Worm (Caenorhabditis elegans): Measurements from ENCODE around the gene nhr-214.

The nhr-214 gene

ce11 chrX:12721429-12721828, 19.6 kb upstream of the nhr-214 start:
- TF ChIP-seq nhr-23 (tag; optimal IDR thresholded peaks at IDR 0.05) (no peak), ceh-16 (tag; optimal IDR thresholded peaks at IDR 0.05) (no peak), nhr-129 (tag; optimal IDR thresholded peaks at IDR 0.05) (no peak), sma-9 (GFP tag; optimal IDR thresholded peaks at IDR 0.05) (no peak), sma-9 (tag; optimal IDR thresholded peaks at IDR 0.05) (no peak), alr-1 (tag; optimal IDR thresholded peaks at IDR 0.05) (no peak), lsy-2 (tag; optimal IDR thresholded peaks at IDR 0.05) (no peak), ceh-82 (tag; optimal IDR thresholded peaks at IDR 0.05) (no peak), ztf-1 (GFP tag; conservative IDR thresholded peaks at IDR 0.05) (no peak), nhr-77 (tag; optimal IDR thresholded peaks at IDR 0.05) (no peak), aly-2 (tag; optimal IDR thresholded peaks at IDR 0.05) (no peak), nhr-10 (tag; optimal IDR thresholded peaks at IDR 0.05) (no peak), ZK546.5 (tag; optimal IDR thresholded peaks at IDR 0.05) (no peak), unc-55 (GFP tag; optimal IDR thresholded peaks at IDR 0.05) (no peak), C34F6.9 (tag; optimal IDR thresholded peaks at IDR 0.05) (no peak), nhr-12 (tag; optimal IDR thresholded peaks at IDR 0.05) (no peak), unc-62 (GFP tag; optimal IDR thresholded peaks at IDR 0.05) (no peak)

- TF ChIP-seq nhr-129 (tag; optimal IDR thresholded peaks at IDR 0.05): peak; percentile 36
- TF ChIP-seq nhr-25 (tag; optimal IDR thresholded peaks at IDR 0.05): no peak
- TF ChIP-seq lsy-2 (tag; optimal IDR thresholded peaks at IDR 0.05): peak in 1 of 2 experiments; percentile 0
- TF ChIP-seq ztf-1 (GFP tag; conservative IDR thresholded peaks at IDR 0.05): no peak
- no peak for TF ChIP-seq alr-1 (tag; optimal IDR thresholded peaks at IDR 0.05)
- peak; percentile 31 for TF ChIP-seq C34F6.9 (tag; optimal IDR thresholded peaks at IDR 0.05)
Measured at ce11 chrX:12713014-12713413, 11.2 kb upstream of the nhr-214 start.

ce11 chrX:12712353-12712752, 10.5 kb upstream of the nhr-214 start, which contains the start of gene rgs-2:
Gene rgs-2, plus strand, starts transcription at chrX:12712653.
- TF ChIP-seq lsy-2 (tag; optimal IDR thresholded peaks at IDR 0.05) (no peak), Y55F3AM.14 (GFP tag; optimal IDR thresholded peaks at IDR 0.05) (no peak), sma-9 (GFP tag; optimal IDR thresholded peaks at IDR 0.05) (no peak), sma-9 (tag; optimal IDR thresholded peaks at IDR 0.05) (no peak), lin-39 (tag; optimal IDR thresholded peaks at IDR 0.05) (no peak), unc-55 (GFP tag; optimal IDR thresholded peaks at IDR 0.05) (peak; percentile 4)

ce11 chrX:12704721-12705120, 2.9 kb upstream of the nhr-214 start, which contains the start of gene nhr-272:
Gene nhr-272, minus strand, starts transcription at chrX:12704821.
- TF ChIP-seq elt-3 (tag; optimal IDR thresholded peaks at IDR 0.05) (no peak), gmeb-1 (tag; optimal IDR thresholded peaks at IDR 0.05) (no peak), unc-62 (GFP tag; optimal IDR thresholded peaks at IDR 0.05) (no peak), sma-9 (GFP tag; optimal IDR thresholded peaks at IDR 0.05) (no peak), sma-9 (tag; optimal IDR thresholded peaks at IDR 0.05) (no peak), nhr-21 (tag; optimal IDR thresholded peaks at IDR 0.05) (no peak), ceh-16 (tag; optimal IDR thresholded peaks at IDR 0.05) (no peak), ztf-4 (tag; optimal IDR thresholded peaks at IDR 0.05) (no peak), sma-3 (GFP tag; optimal IDR thresholded peaks at IDR 0.05) (no peak), F13H6.1 (tag; optimal IDR thresholded peaks at IDR 0.05) (no peak), lin-11 (tag; optimal IDR thresholded peaks at IDR 0.05) (no peak), aly-2 (tag; optimal IDR thresholded peaks at IDR 0.05) (no peak), dmd-4 (tag; optimal IDR thresholded peaks at IDR 0.05) (no peak), sem-4 (tag; optimal IDR thresholded peaks at IDR 0.05) (no peak), ztf-1 (GFP tag; conservative IDR thresholded peaks at IDR 0.05) (no peak), ztf-11 (tag; optimal IDR thresholded peaks at IDR 0.05) (no peak), nhr-23 (tag; optimal IDR thresholded peaks at IDR 0.05) (no peak), nhr-12 (tag; optimal IDR thresholded peaks at IDR 0.05) (no peak), fos-1 (tag; optimal IDR thresholded peaks at IDR 0.05) (no peak)

ce11 chrX:12702713-12703112, 850 bp upstream of the nhr-214 start:
- TF ChIP-seq nhr-21 (tag; optimal IDR thresholded peaks at IDR 0.05) (no peak), C34F6.9 (tag; optimal IDR thresholded peaks at IDR 0.05) (no peak), lsy-2 (tag; optimal IDR thresholded peaks at IDR 0.05) (no peak), nhr-12 (tag; optimal IDR thresholded peaks at IDR 0.05) (no peak), unc-62 (GFP tag; optimal IDR thresholded peaks at IDR 0.05) (no peak), egl-27 (tag; optimal IDR thresholded peaks at IDR 0.05) (no peak), crh-2 (tag; optimal IDR thresholded peaks at IDR 0.05) (no peak), mab-5 (tag; optimal IDR thresholded peaks at IDR 0.05) (no peak), ceh-82 (tag; optimal IDR thresholded peaks at IDR 0.05) (no peak), nhr-77 (tag; optimal IDR thresholded peaks at IDR 0.05) (no peak), peb-1 (tag; optimal IDR thresholded peaks at IDR 0.05) (no peak), ceh-16 (tag; optimal IDR thresholded peaks at IDR 0.05) (no peak), snpc-4 (tag; optimal IDR thresholded peaks at IDR 0.05) (no peak), R02D3.7 (tag; optimal IDR thresholded peaks at IDR 0.05) (no peak), blmp-1 (tag; optimal IDR thresholded peaks at IDR 0.05; ENCODE audit: insufficient read depth) (no peak), lin-13 (GFP tag; optimal IDR thresholded peaks at IDR 0.05) (no peak)
